Fruit fly (Drosophila melanogaster) S2 (cell line): Measurements from ENCODE around the gene CG31974.

Source experiments
- CG8478 ChIP-seq: fragments of >200 bp; optimal IDR thresholded peaks from 2 replicates; lab custom pipeline; 2018
- CTCF ChIP-seq, 2 experiments: fragments of >200 bp; optimal IDR thresholded peaks; 2 replicates each; lab custom pipeline; 2018

- TF ChIP-seq CG8478 (lab: Kevin White, UChicago), result no peak
- no peak for TF ChIP-seq CTCF (optimal IDR thresholded peaks at IDR 0.05; lab: Kevin White, UChicago)
Observed at dm6 chr2L:161453-162175, 18.7 kb upstream of the CG31974 start.
